Worm (Caenorhabditis elegans): ENCODE data around the gene F11D11.12.

- TF ChIP-seq F13C5.2 (tag; optimal IDR thresholded peaks at IDR 0.05) (no peak), scrt-1 (GFP tag; IDR thresholded peaks at IDR 0.05) (no peak), ets-7 (tag; optimal IDR thresholded peaks at IDR 0.05) (no peak), ama-1 (optimal IDR thresholded peaks at IDR 0.05) (no peak), tra-4 (tag; optimal IDR thresholded peaks at IDR 0.05) (no peak), sea-1 (GFP tag; conservative IDR thresholded peaks at IDR 0.05) (no peak), hmg-4 (GFP tag; optimal IDR thresholded peaks at IDR 0.05) (no peak), hmbx-1 (tag; optimal IDR thresholded peaks at IDR 0.05) (no peak), tbx-11 (GFP tag; IDR thresholded peaks at IDR 0.05) (no peak), aly-1 (tag; optimal IDR thresholded peaks at IDR 0.05) (no peak), ceh-13 (GFP tag; optimal IDR thresholded peaks at IDR 0.05) (no peak)
These were observed 25.8 kb upstream of the F11D11.12 start, which contains the start of gene Y17D7B.4 for ce11 chrV:18776245-18776737.

Measured in whole organism, early embryonic.